Worm (Caenorhabditis elegans) whole organism, L2 larva: ENCODE results near the gene C40C9.3.

Experiments
- C34F6.9 ChIP-seq: fragments of 150-350 bp; optimal IDR thresholded peaks from 2 replicates; lab custom pipeline; 2014; ENCODE audit warnings: missing biosample characterization, missing genetic modification characterization
- F13H6.1 ChIP-seq: sonication (generic microtip); optimal IDR thresholded peaks from 2 replicates; lab custom pipeline; 2016; ENCODE audit warnings: missing genetic modification characterization, missing compliant biosample characterization
- R02D3.7 ChIP-seq: fragments of 150-350 bp; optimal IDR thresholded peaks from 2 replicates; lab custom pipeline; 2014; ENCODE audit warnings: missing biosample characterization, missing genetic modification characterization
- Y55F3AM.14 ChIP-seq: fragments of 200-800 bp; sonication (Bioruptor generic); optimal IDR thresholded peaks from 2 replicates; lab custom pipeline; 2018; ENCODE audit warnings: mild to moderate bottlenecking, missing genetic modification characterization, missing compliant biosample characterization
- ZK546.5 ChIP-seq: sonication (generic microtip); optimal IDR thresholded peaks from 2 replicates; lab custom pipeline; 2017; ENCODE audit warnings: missing biosample characterization, missing genetic modification characterization
- alr-1 ChIP-seq: fragments of 150-350 bp; optimal IDR thresholded peaks from 2 replicates; lab custom pipeline; 2014; ENCODE audit warnings: missing biosample characterization, missing genetic modification characterization
- aly-2 ChIP-seq: fragments of 150-350 bp; optimal IDR thresholded peaks from 2 replicates; lab custom pipeline; 2014; ENCODE audit warnings: missing biosample characterization, missing genetic modification characterization
- ama-1 ChIP-seq: fragments of 150-350 bp; optimal IDR thresholded peaks from 2 replicates; lab custom pipeline; 2018; ENCODE audit warnings: inconsistent platforms
- blmp-1 ChIP-seq: sonication (generic microtip); optimal IDR thresholded peaks from 2 replicates; lab custom pipeline; 2017; ENCODE audit warnings: missing genetic modification characterization, mild to moderate bottlenecking, missing compliant biosample characterization, antibody characterized with exemption, moderate library complexity; ENCODE audit not compliant: insufficient read depth
- ceh-16 ChIP-seq: fragments of 150-350 bp; optimal IDR thresholded peaks from 2 replicates; lab custom pipeline; 2014; ENCODE audit warnings: missing biosample characterization, missing genetic modification characterization
- ceh-82 ChIP-seq: fragments of 150-350 bp; optimal IDR thresholded peaks from 2 replicates; lab custom pipeline; 2014; ENCODE audit warnings: missing biosample characterization, missing genetic modification characterization
- crh-2 ChIP-seq: sonication (generic microtip); optimal IDR thresholded peaks from 2 replicates; lab custom pipeline; 2017; ENCODE audit warnings: missing biosample characterization, missing genetic modification characterization
- dmd-4 ChIP-seq: sonication (generic microtip); optimal IDR thresholded peaks from 2 replicates; lab custom pipeline; 2017; ENCODE audit warnings: missing biosample characterization, missing genetic modification characterization
- egl-27 ChIP-seq: sonication (generic microtip); optimal IDR thresholded peaks from 3 replicates; lab custom pipeline; 2017; ENCODE audit warnings: missing biosample characterization, missing genetic modification reagents, missing genetic modification characterization
- elt-1 ChIP-seq: fragments of 150-350 bp; optimal IDR thresholded peaks from 2 replicates; lab custom pipeline; 2014; ENCODE audit warnings: missing biosample characterization, missing genetic modification characterization
- elt-3 ChIP-seq: sonication (generic microtip); optimal IDR thresholded peaks from 2 replicates; lab custom pipeline; 2017; ENCODE audit warnings: missing biosample characterization, missing genetic modification characterization
- fos-1 ChIP-seq: fragments of 150-350 bp; optimal IDR thresholded peaks from 2 replicates; lab custom pipeline; 2014; ENCODE audit warnings: missing biosample characterization, missing genetic modification characterization
- gmeb-1 ChIP-seq: fragments of 150-350 bp; optimal IDR thresholded peaks from 2 replicates; lab custom pipeline; 2014; ENCODE audit warnings: missing biosample characterization, missing genetic modification characterization
- lin-11 ChIP-seq: fragments of 150-350 bp; sonication (generic microtip); optimal IDR thresholded peaks from 2 replicates; lab custom pipeline; 2014; ENCODE audit warnings: missing biosample characterization, missing genetic modification characterization, inconsistent platforms, mixed read lengths
- lin-13 ChIP-seq: fragments of 150-350 bp; optimal IDR thresholded peaks from 2 replicates; lab custom pipeline; 2014; ENCODE audit warnings: missing biosample characterization, missing genetic modification reagents, missing genetic modification characterization
- lin-39 ChIP-seq: fragments of 150-350 bp; optimal IDR thresholded peaks from 2 replicates; lab custom pipeline; 2014; ENCODE audit warnings: missing biosample characterization, missing genetic modification reagents, missing genetic modification characterization
- lsy-2 ChIP-seq, 2 experiments: fragments of 150-350 bp in 1 of 2; sonication (generic microtip) in 1 of 2; optimal IDR thresholded peaks; 2 replicates each; lab custom pipeline; 2014 to 2017; ENCODE audit warnings: missing biosample characterization in 2 of 2, missing genetic modification characterization in 2 of 2
- mab-5 ChIP-seq: fragments of 150-350 bp; optimal IDR thresholded peaks from 2 replicates; lab custom pipeline; 2014; ENCODE audit warnings: missing biosample characterization, missing genetic modification characterization
- mbf-1 ChIP-seq: sonication (generic microtip); optimal IDR thresholded peaks from 2 replicates; lab custom pipeline; 2017; ENCODE audit warnings: missing biosample characterization, missing genetic modification characterization
- mdl-1 ChIP-seq, 2 experiments: fragments of 150-350 bp in 1 of 2; sonication (generic microtip) in 1 of 2; optimal IDR thresholded peaks; 2 replicates each; lab custom pipeline; 2017; ENCODE audit warnings: missing biosample characterization in 2 of 2, missing genetic modification characterization in 2 of 2
- nhr-10 ChIP-seq: sonication (generic microtip); optimal IDR thresholded peaks from 2 replicates; lab custom pipeline; 2017; ENCODE audit warnings: missing biosample characterization, missing genetic modification characterization
- nhr-11 ChIP-seq: fragments of 150-350 bp; optimal IDR thresholded peaks from 2 replicates; lab custom pipeline; 2014; ENCODE audit warnings: missing biosample characterization, missing genetic modification characterization
- nhr-12 ChIP-seq: fragments of 150-350 bp; optimal IDR thresholded peaks from 2 replicates; lab custom pipeline; 2014; ENCODE audit warnings: missing biosample characterization, missing genetic modification characterization
- nhr-129 ChIP-seq: fragments of 150-350 bp; optimal IDR thresholded peaks from 2 replicates; lab custom pipeline; 2014; ENCODE audit warnings: missing biosample characterization, missing genetic modification characterization
- nhr-21 ChIP-seq: fragments of 150-350 bp; optimal IDR thresholded peaks from 2 replicates; lab custom pipeline; 2014; ENCODE audit warnings: missing biosample characterization, missing genetic modification characterization
- nhr-23 ChIP-seq: fragments of 150-350 bp; optimal IDR thresholded peaks from 2 replicates; lab custom pipeline; 2014; ENCODE audit warnings: missing biosample characterization, missing genetic modification reagents, missing genetic modification characterization
- nhr-237 ChIP-seq: fragments of 150-350 bp; optimal IDR thresholded peaks from 2 replicates; lab custom pipeline; 2014; ENCODE audit warnings: missing biosample characterization, missing genetic modification characterization
- nhr-25 ChIP-seq: fragments of 150-350 bp; sonication (generic microtip); optimal IDR thresholded peaks from 3 replicates; lab custom pipeline; 2014; ENCODE audit warnings: missing biosample characterization, missing genetic modification characterization
- nhr-6 ChIP-seq: fragments of 150-350 bp; optimal IDR thresholded peaks from 2 replicates; lab custom pipeline; 2014; ENCODE audit warnings: missing biosample characterization, missing genetic modification characterization
- nhr-77 ChIP-seq: fragments of 150-350 bp; optimal IDR thresholded peaks from 2 replicates; lab custom pipeline; 2014; ENCODE audit warnings: missing biosample characterization, missing genetic modification characterization
- peb-1 ChIP-seq: fragments of 150-350 bp; optimal IDR thresholded peaks from 2 replicates; lab custom pipeline; 2014; ENCODE audit warnings: missing biosample characterization, missing genetic modification characterization
- sem-4 ChIP-seq: fragments of 150-350 bp; optimal IDR thresholded peaks from 2 replicates; lab custom pipeline; 2014; ENCODE audit warnings: missing biosample characterization, missing genetic modification reagents, missing genetic modification characterization
- skn-1 ChIP-seq: sonication (generic microtip); optimal IDR thresholded peaks from 2 replicates; lab custom pipeline; 2017; ENCODE audit warnings: missing biosample characterization, missing genetic modification characterization
- sma-3 ChIP-seq: sonication (generic microtip); optimal IDR thresholded peaks from 2 replicates; lab custom pipeline; 2016; ENCODE audit warnings: missing genetic modification reagents, missing genetic modification characterization, missing compliant biosample characterization
- sma-9 ChIP-seq, 2 experiments: fragments of 150-350 bp in 1 of 2; sonication (generic microtip) in 1 of 2; optimal IDR thresholded peaks; 2 replicates each; lab custom pipeline; 2014 to 2016; ENCODE audit warnings: missing genetic modification characterization in 2 of 2, mild to moderate bottlenecking in 1 of 2, missing biosample characterization in 1 of 2, missing compliant biosample characterization in 1 of 2, missing genetic modification reagents in 1 of 2, moderate library complexity in 1 of 2
- snpc-4 ChIP-seq: fragments of 150-350 bp; optimal IDR thresholded peaks from 2 replicates; lab custom pipeline; 2014; ENCODE audit warnings: missing biosample characterization, missing genetic modification characterization
- unc-39 ChIP-seq: fragments of 150-350 bp; optimal IDR thresholded peaks from 2 replicates; lab custom pipeline; 2014; ENCODE audit warnings: missing biosample characterization, missing genetic modification characterization
- unc-55 ChIP-seq: fragments of 150-350 bp; sonication (generic microtip); optimal IDR thresholded peaks from 3 replicates; lab custom pipeline; 2014; ENCODE audit warnings: missing biosample characterization, missing genetic modification reagents, missing genetic modification characterization
- unc-62 ChIP-seq: fragments of 150-350 bp; optimal IDR thresholded peaks from 2 replicates; lab custom pipeline; 2014; ENCODE audit warnings: missing biosample characterization, missing genetic modification reagents, missing genetic modification characterization
- zag-1 ChIP-seq: fragments of 150-350 bp; optimal IDR thresholded peaks from 2 replicates; lab custom pipeline; 2014; ENCODE audit warnings: missing biosample characterization, missing genetic modification characterization
- ztf-1 ChIP-seq: fragments of 200-800 bp; sonication (Bioruptor generic); conservative IDR thresholded peaks from 2 replicates; pipeline ENCODE4 v1.3.6; 2022; ENCODE audit warnings: missing genetic modification characterization, missing compliant biosample characterization
- ztf-11 ChIP-seq: sonication (generic microtip); optimal IDR thresholded peaks from 2 replicates; lab custom pipeline; 2017; ENCODE audit warnings: missing biosample characterization, missing genetic modification characterization
- ztf-4 ChIP-seq: fragments of 150-350 bp; optimal IDR thresholded peaks from 2 replicates; lab custom pipeline; 2014; ENCODE audit warnings: missing biosample characterization, missing genetic modification characterization

The C40C9.3 gene

ce11 chrX:13665447-13665846 lies 18.0 kb downstream of the C40C9.3 start:
- peak; percentile 34 for TF ChIP-seq ama-1 (lab: Kevin White, UChicago)
- no peak for TF ChIP-seq unc-62 (GFP tag; lab: Kevin White, UChicago)
- TF ChIP-seq F13H6.1, result peak; percentile 86
- peak; percentile 52 for TF ChIP-seq sem-4 (tag; lab: Kevin White, UChicago)
- peak; percentile 20 for TF ChIP-seq nhr-77 (tag; lab: Kevin White, UChicago)
- peak; percentile 69 for TF ChIP-seq unc-55 (GFP tag; lab: Kevin White, UChicago)
- peak; percentile 78 for TF ChIP-seq lin-11 (tag; lab: Kevin White, UChicago)
- no peak for TF ChIP-seq peb-1
- peak; percentile 84 for TF ChIP-seq egl-27 (tag; lab: Kevin White, UChicago)
- no peak for TF ChIP-seq mbf-1 (tag; lab: Kevin White, UChicago)
- peak; percentile 75 for TF ChIP-seq gmeb-1 (tag; lab: Kevin White, UChicago)
- peak in 1 of 2 experiments; percentile 2 for TF ChIP-seq mdl-1 (tag; optimal IDR thresholded peaks at IDR 0.05; lab: Kevin White, UChicago)
- TF ChIP-seq ceh-16 (tag; lab: Kevin White, UChicago), result peak; percentile 14
- peak; percentile 34 for TF ChIP-seq ztf-11 (tag; lab: Kevin White, UChicago)
- peak; percentile 85 for TF ChIP-seq crh-2
- no peak for TF ChIP-seq nhr-25 (tag; lab: Kevin White, UChicago)
- TF ChIP-seq nhr-10 (tag; lab: Kevin White, UChicago), result peak; percentile 52
- TF ChIP-seq nhr-6 (tag; lab: Kevin White, UChicago), result peak; percentile 60
- TF ChIP-seq alr-1 (tag; lab: Kevin White, UChicago), result no peak
- peak; percentile 73 for TF ChIP-seq lin-13
- no peak for TF ChIP-seq R02D3.7
- TF ChIP-seq blmp-1 (tag; lab: Kevin White, UChicago), result peak; percentile 12
- TF ChIP-seq unc-39 (tag; lab: Kevin White, UChicago), result peak; percentile 18
- TF ChIP-seq lsy-2 (tag; optimal IDR thresholded peaks at IDR 0.05; lab: Kevin White, UChicago), result peak; percentile 60 to 65
- TF ChIP-seq ztf-4, result peak; percentile 21
- peak; percentile 60 for TF ChIP-seq mab-5 (tag; lab: Kevin White, UChicago)
- TF ChIP-seq ZK546.5, result no peak
- peak; percentile 86 for TF ChIP-seq sma-3
- peak; percentile 79 for TF ChIP-seq C34F6.9
- TF ChIP-seq Y55F3AM.14 (GFP tag; lab: Kevin White, UChicago), result peak; percentile 80
- TF ChIP-seq nhr-129 (tag; lab: Kevin White, UChicago), result peak; percentile 95
- peak; percentile 73 for TF ChIP-seq nhr-11 (tag; lab: Kevin White, UChicago)
- TF ChIP-seq elt-1 (tag; lab: Kevin White, UChicago), result no peak
- peak; percentile 25 for TF ChIP-seq nhr-12 (tag; lab: Kevin White, UChicago)
- no peak for TF ChIP-seq skn-1
- TF ChIP-seq fos-1 (tag; lab: Kevin White, UChicago), result peak; percentile 65
- no peak for TF ChIP-seq aly-2
- no peak for TF ChIP-seq nhr-237 (tag; lab: Kevin White, UChicago)
- peak; percentile 94 for TF ChIP-seq sma-9 (GFP tag; optimal IDR thresholded peaks at IDR 0.05; lab: Kevin White, UChicago)
- no peak for TF ChIP-seq sma-9 (tag; optimal IDR thresholded peaks at IDR 0.05; lab: Kevin White, UChicago)
- TF ChIP-seq lin-39 (tag; lab: Kevin White, UChicago), result peak; percentile 23
- no peak for TF ChIP-seq elt-3
- TF ChIP-seq ceh-82 (tag; lab: Kevin White, UChicago), result peak; percentile 18
- peak; percentile 85 for TF ChIP-seq nhr-21 (tag; lab: Kevin White, UChicago)
- no peak for TF ChIP-seq ztf-1 (GFP tag; lab: Robert Waterston, UW)
- TF ChIP-seq nhr-23 (tag; lab: Kevin White, UChicago), result no peak
- TF ChIP-seq zag-1 (tag; lab: Kevin White, UChicago), result peak; percentile 47
- TF ChIP-seq snpc-4 (tag; lab: Kevin White, UChicago), result peak; percentile 58
- no peak for TF ChIP-seq dmd-4 (tag; lab: Kevin White, UChicago)
- TF ChIP-seq, all 48 proteins: peak for 33
